Worm (Caenorhabditis elegans) whole organism, L3 larva: ENCODE data around the gene ceh-79.

ENCODE experiments used
- R02D3.7 ChIP-seq: fragments of 150-350 bp; optimal IDR thresholded peaks from 2 replicates; lab custom pipeline; 2014; ENCODE audit warnings: missing biosample characterization, missing genetic modification characterization
- ZK546.5 ChIP-seq: sonication (generic microtip); optimal IDR thresholded peaks from 2 replicates; lab custom pipeline; 2017; ENCODE audit warnings: missing biosample characterization, missing genetic modification characterization
- aly-2 ChIP-seq: fragments of 150-350 bp; optimal IDR thresholded peaks from 2 replicates; lab custom pipeline; 2014; ENCODE audit warnings: missing biosample characterization, missing genetic modification characterization
- ama-1 ChIP-seq: fragments of 150-350 bp; optimal IDR thresholded peaks from 2 replicates; lab custom pipeline; 2018
- ceh-16 ChIP-seq: sonication (generic microtip); optimal IDR thresholded peaks from 2 replicates; lab custom pipeline; 2017; ENCODE audit warnings: missing biosample characterization, missing genetic modification characterization
- ceh-82 ChIP-seq: fragments of 150-350 bp; optimal IDR thresholded peaks from 2 replicates; lab custom pipeline; 2014; ENCODE audit warnings: missing biosample characterization, missing genetic modification characterization
- ceh-9 ChIP-seq: sonication (generic microtip); optimal IDR thresholded peaks from 2 replicates; lab custom pipeline; 2018; ENCODE audit warnings: missing biosample characterization, missing genetic modification characterization
- daf-12 ChIP-seq: fragments of 150-350 bp; optimal IDR thresholded peaks from 2 replicates; lab custom pipeline; 2014; ENCODE audit warnings: missing biosample characterization, missing genetic modification reagents, missing genetic modification characterization
- egl-27 ChIP-seq: sonication (generic microtip); optimal IDR thresholded peaks from 4 replicates; lab custom pipeline; 2017; ENCODE audit warnings: missing biosample characterization, missing genetic modification reagents, missing genetic modification characterization
- egl-5 ChIP-seq: fragments of 150-350 bp; optimal IDR thresholded peaks from 2 replicates; lab custom pipeline; 2017; ENCODE audit warnings: missing biosample characterization, missing genetic modification reagents, missing genetic modification characterization, inconsistent platforms
- elt-1 ChIP-seq: fragments of 150-350 bp; optimal IDR thresholded peaks from 2 replicates; lab custom pipeline; 2014; ENCODE audit warnings: missing biosample characterization, missing genetic modification characterization
- elt-2 ChIP-seq: sonication (generic microtip); optimal IDR thresholded peaks from 2 replicates; lab custom pipeline; 2016; ENCODE audit warnings: missing genetic modification reagents, mild to moderate bottlenecking, missing genetic modification characterization, missing compliant biosample characterization
- elt-3 ChIP-seq, 3 experiments: fragments of 150-350 bp in 1 of 3; sonication (generic microtip) in 2 of 3; optimal IDR thresholded peaks; 2 replicates in 2 of 3; 4 replicates in 1 of 3; lab custom pipeline; 2014 to 2017; ENCODE audit warnings: missing biosample characterization in 3 of 3, missing genetic modification characterization in 3 of 3
- fkh-2 ChIP-seq: fragments of 150-350 bp; optimal IDR thresholded peaks from 2 replicates; lab custom pipeline; 2014; ENCODE audit warnings: missing biosample characterization, missing genetic modification reagents, missing genetic modification characterization
- fos-1 ChIP-seq: fragments of 150-350 bp; optimal IDR thresholded peaks from 2 replicates; lab custom pipeline; 2014; ENCODE audit warnings: missing biosample characterization, missing genetic modification characterization
- hmg-11 ChIP-seq: sonication (generic microtip); optimal IDR thresholded peaks from 2 replicates; lab custom pipeline; 2016; ENCODE audit warnings: missing genetic modification characterization, missing compliant biosample characterization
- jun-1 ChIP-seq: fragments of 150-350 bp; optimal IDR thresholded peaks from 2 replicates; lab custom pipeline; 2014; ENCODE audit warnings: missing biosample characterization, missing genetic modification reagents, missing genetic modification characterization
- lin-15B ChIP-seq: fragments of 150-350 bp; optimal IDR thresholded peaks from 2 replicates; lab custom pipeline; 2014; ENCODE audit warnings: missing biosample characterization, missing genetic modification characterization
- lsy-12 ChIP-seq: sonication (generic microtip); optimal IDR thresholded peaks from 2 replicates; lab custom pipeline; 2016; ENCODE audit warnings: mild to moderate bottlenecking, missing genetic modification characterization, missing compliant biosample characterization
- mdl-1 ChIP-seq: fragments of 150-350 bp; optimal IDR thresholded peaks from 2 replicates; lab custom pipeline; 2014; ENCODE audit warnings: missing biosample characterization, missing genetic modification characterization
- mml-1 ChIP-seq: fragments of 150-350 bp; sonication (generic microtip); optimal IDR thresholded peaks from 3 replicates; lab custom pipeline; 2014; ENCODE audit warnings: missing biosample characterization, missing genetic modification characterization
- nfya-1 ChIP-seq: sonication (generic microtip); optimal IDR thresholded peaks from 2 replicates; lab custom pipeline; 2017; ENCODE audit warnings: missing genetic modification characterization, mild to moderate bottlenecking, missing compliant biosample characterization, antibody characterized with exemption, moderate library complexity; ENCODE audit not compliant: insufficient read depth
- nhr-11 ChIP-seq: fragments of 150-350 bp; optimal IDR thresholded peaks from 2 replicates; lab custom pipeline; 2014; ENCODE audit warnings: missing biosample characterization, missing genetic modification characterization
- nhr-12 ChIP-seq: fragments of 150-350 bp; optimal IDR thresholded peaks from 2 replicates; lab custom pipeline; 2014; ENCODE audit warnings: missing biosample characterization, missing genetic modification characterization
- nhr-23 ChIP-seq: fragments of 150-350 bp; optimal IDR thresholded peaks from 2 replicates; lab custom pipeline; 2014; ENCODE audit warnings: missing biosample characterization, missing genetic modification reagents, missing genetic modification characterization
- nhr-237 ChIP-seq: fragments of 150-350 bp; optimal IDR thresholded peaks from 2 replicates; lab custom pipeline; 2014; ENCODE audit warnings: missing biosample characterization, missing genetic modification characterization
- nhr-25 ChIP-seq: sonication (generic microtip); optimal IDR thresholded peaks from 2 replicates; lab custom pipeline; 2017; ENCODE audit warnings: missing biosample characterization, missing genetic modification characterization
- nhr-43 ChIP-seq: sonication (generic microtip); optimal IDR thresholded peaks from 2 replicates; lab custom pipeline; 2016; ENCODE audit warnings: mild to moderate bottlenecking, missing genetic modification characterization, missing compliant biosample characterization; ENCODE audit not compliant: poor library complexity, severe bottlenecking
- nhr-77 ChIP-seq: fragments of 150-350 bp; optimal IDR thresholded peaks from 2 replicates; lab custom pipeline; 2014; ENCODE audit warnings: missing biosample characterization, missing genetic modification characterization
- pha-4 ChIP-seq: fragments of 150-350 bp; optimal IDR thresholded peaks from 2 replicates; lab custom pipeline; 2014; ENCODE audit warnings: missing biosample characterization, missing genetic modification reagents, missing genetic modification characterization
- pqm-1 ChIP-seq: fragments of 150-350 bp; optimal IDR thresholded peaks from 2 replicates; lab custom pipeline; 2017; ENCODE audit warnings: missing biosample characterization, missing genetic modification characterization, inconsistent platforms
- sea-2 ChIP-seq: fragments of 150-350 bp; sonication (generic microtip); optimal IDR thresholded peaks from 4 replicates; lab custom pipeline; 2014; ENCODE audit warnings: missing biosample characterization, missing genetic modification reagents, missing genetic modification characterization
- snpc-4 ChIP-seq: fragments of 150-350 bp; optimal IDR thresholded peaks from 2 replicates; lab custom pipeline; 2014; ENCODE audit warnings: missing biosample characterization, missing genetic modification characterization
- tbx-2 ChIP-seq: sonication (generic microtip); optimal IDR thresholded peaks from 2 replicates; lab custom pipeline; 2016; ENCODE audit warnings: mild to moderate bottlenecking, missing genetic modification characterization, missing compliant biosample characterization
- unc-39 ChIP-seq: sonication (generic microtip); optimal IDR thresholded peaks from 4 replicates; lab custom pipeline; 2017; ENCODE audit warnings: missing biosample characterization, missing genetic modification characterization
- unc-62 ChIP-seq: fragments of 150-350 bp; sonication (generic microtip); optimal IDR thresholded peaks from 4 replicates; lab custom pipeline; 2014; ENCODE audit warnings: missing biosample characterization, missing genetic modification reagents, missing genetic modification characterization
- zag-1 ChIP-seq: fragments of 150-350 bp; optimal IDR thresholded peaks from 2 replicates; lab custom pipeline; 2014; ENCODE audit warnings: missing biosample characterization, missing genetic modification characterization
- ztf-11 ChIP-seq: fragments of 150-350 bp; optimal IDR thresholded peaks from 2 replicates; lab custom pipeline; 2014; ENCODE audit warnings: missing biosample characterization, missing genetic modification characterization

Gene ceh-79

ce11 chrV:13301443-13301842 lies at the start of gene ceh-79:
Gene ceh-79, plus strand, starts transcription at chrV:13301833.
- TF ChIP-seq ceh-82 (tag; lab: Kevin White, UChicago): no peak
- TF ChIP-seq elt-2 (tag; lab: Kevin White, UChicago): peak; percentile 57

DNA sequence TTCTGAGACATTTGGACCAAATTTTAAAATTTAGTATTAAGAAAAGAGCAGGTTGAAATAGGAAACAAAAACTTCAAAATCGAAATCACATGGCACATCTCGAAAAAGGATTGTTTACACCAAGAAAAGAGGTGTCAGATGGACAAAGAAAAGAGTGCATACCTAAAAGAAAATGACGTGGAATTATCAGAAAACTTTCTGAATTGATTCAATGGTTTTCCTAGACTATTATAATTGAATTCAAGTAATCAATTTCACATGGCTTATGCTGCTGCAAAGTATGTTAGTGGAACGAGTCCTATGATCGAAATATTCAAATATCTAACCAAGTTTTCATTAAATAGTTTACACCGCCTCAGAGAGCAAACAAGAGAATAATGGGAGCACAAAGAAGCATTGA lies 48.8 kb upstream of the ceh-79 start:
- TF ChIP-seq mml-1 (tag; lab: Kevin White, UChicago) (no peak), nhr-11 (peak; percentile 48)

ce11 chrV:13258909-13259361 lies 42.7 kb upstream of the ceh-79 start, which contains the start of gene C34D1.4:
Gene C34D1.4, minus strand, starts transcription at chrV:13259311.
- no peak for TF ChIP-seq elt-1
- peak; percentile 47 for TF ChIP-seq nhr-25
- TF ChIP-seq nhr-23 (tag; lab: Kevin White, UChicago): peak; percentile 57
- TF ChIP-seq, all 47 proteins: peak for 2

- TF ChIP-seq elt-1 (peak; percentile 61), nhr-25 (peak; percentile 64), hmg-11 (tag; lab: Kevin White, UChicago) (no peak), nhr-23 (tag; lab: Kevin White, UChicago) (peak; percentile 40), R02D3.7 (no peak), nhr-43 (tag; lab: Kevin White, UChicago) (peak; percentile 26)
These were observed 42.1 kb upstream of the ceh-79 start for ce11 chrV:13259527-13259926.

DNA sequence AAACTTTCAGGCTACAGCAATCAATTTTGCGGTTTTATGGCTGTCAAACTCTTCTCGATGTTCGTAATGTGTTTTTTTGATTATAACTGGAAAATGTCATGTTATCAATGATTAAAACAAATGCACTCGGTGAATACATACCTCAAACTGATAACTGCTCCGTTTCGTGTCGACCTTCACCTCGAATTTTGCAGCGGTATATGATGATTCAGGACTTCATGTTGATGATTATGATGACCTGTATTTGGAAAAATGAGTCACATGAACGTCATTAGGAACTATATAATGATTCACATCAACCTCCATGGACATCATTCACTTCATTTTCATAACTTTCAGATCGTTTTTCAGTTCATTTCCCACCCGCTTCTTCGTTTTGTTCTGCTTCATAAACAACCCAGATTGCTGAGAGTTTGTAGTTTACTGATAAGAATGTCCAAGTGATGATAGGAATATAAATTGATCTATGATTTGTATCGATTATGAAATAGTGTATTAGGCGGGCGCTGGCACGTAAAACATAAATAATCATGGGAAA lies 38.8 kb upstream of the ceh-79 start:
- TF ChIP-seq elt-2 (tag; lab: Kevin White, UChicago) (peak; percentile 95), pha-4 (peak; percentile 32), ama-1 (lab: Kevin White, UChicago) (no peak), aly-2 (no peak), fkh-2 (tag; lab: Kevin White, UChicago) (no peak), jun-1 (tag; lab: Kevin White, UChicago) (peak; percentile 15), elt-3 (tag; optimal IDR thresholded peaks at IDR 0.05; lab: Kevin White, UChicago) (peak in 1 of 3 experiments; percentile 1), nhr-77 (tag; lab: Kevin White, UChicago) (no peak), pqm-1 (tag; lab: Kevin White, UChicago) (peak; percentile 59)

DNA sequence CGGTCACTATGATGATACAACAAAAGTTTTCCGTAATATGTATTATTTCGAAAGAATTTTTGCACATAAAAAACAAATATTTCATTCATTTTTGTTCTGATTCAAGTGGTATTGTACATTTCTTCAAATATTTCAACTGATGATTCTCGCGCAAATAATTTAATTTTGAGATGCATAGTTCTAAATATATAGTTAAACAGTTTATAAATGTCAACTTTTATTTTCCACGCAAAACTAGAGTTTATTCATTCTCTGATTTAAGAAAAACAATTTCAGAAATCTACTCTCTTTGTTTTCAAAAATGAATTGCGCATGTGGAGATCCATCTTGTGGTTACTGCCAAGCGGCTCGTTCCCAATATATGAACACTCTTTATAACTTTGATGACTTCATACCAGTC lies 37.4 kb upstream of the ceh-79 start, which contains the start of gene zip-5:
Gene zip-5 (plus strand): TSS at position 301 of the 400 bp plus-strand sequence.
- TF ChIP-seq lsy-12 (no peak), ceh-16 (tag; lab: Kevin White, UChicago) (no peak), elt-3 (tag; optimal IDR thresholded peaks at IDR 0.05; lab: Kevin White, UChicago) (no peak), zag-1 (tag; lab: Kevin White, UChicago) (no peak), daf-12 (no peak), sea-2 (GFP tag; lab: Kevin White, UChicago) (no peak), ztf-11 (tag; lab: Kevin White, UChicago) (no peak), R02D3.7 (no peak), tbx-2 (tag; lab: Kevin White, UChicago) (no peak), nhr-25 (no peak), egl-27 (no peak), lin-15B (tag; lab: Kevin White, UChicago) (no peak), nhr-237 (no peak), ceh-9 (tag; lab: Kevin White, UChicago) (no peak), mml-1 (tag; lab: Kevin White, UChicago) (no peak), ceh-82 (tag; lab: Kevin White, UChicago) (no peak), ZK546.5 (no peak)

DNA sequence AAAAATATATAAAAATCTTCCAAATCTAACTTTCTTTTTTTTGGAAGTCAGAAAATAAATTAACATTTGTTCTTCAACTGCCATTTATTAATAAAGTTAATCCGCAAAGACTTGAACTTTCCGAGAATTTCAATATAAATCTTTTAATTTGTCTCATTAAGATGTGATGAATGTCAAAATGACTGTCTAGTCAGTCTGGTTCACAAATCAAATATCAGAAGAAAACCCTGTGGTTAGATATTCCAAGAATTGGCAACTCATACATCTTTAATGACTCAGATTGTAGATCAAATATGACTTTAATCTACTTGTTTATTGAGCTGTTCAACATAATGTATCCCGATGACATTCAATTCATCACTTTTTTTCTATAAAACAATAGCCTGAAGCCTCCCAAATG lies 36.0 kb upstream of the ceh-79 start:
- TF ChIP-seq elt-3 (tag; optimal IDR thresholded peaks at IDR 0.05; lab: Kevin White, UChicago) (no peak), snpc-4 (tag; lab: Kevin White, UChicago) (no peak), tbx-2 (tag; lab: Kevin White, UChicago) (no peak), lsy-12 (no peak), fos-1 (tag; lab: Kevin White, UChicago) (no peak), ceh-9 (tag; lab: Kevin White, UChicago) (no peak), egl-5 (tag; lab: Kevin White, UChicago) (no peak), mdl-1 (no peak), unc-39 (tag; lab: Kevin White, UChicago) (no peak), ceh-16 (tag; lab: Kevin White, UChicago) (no peak), unc-62 (GFP tag; lab: Kevin White, UChicago) (no peak), nhr-12 (no peak), nfya-1 (no peak)
